Fruit fly (Drosophila melanogaster) whole organism, embryonic: ENCODE data around the gene Hs6st.

Experiments
- B-H2 ChIP-seq: fragments of 200-800 bp; sonication (Bioruptor generic); optimal IDR thresholded peaks from 2 replicates; lab custom pipeline; 2018; ENCODE audit warnings: missing biosample characterization, mild to moderate bottlenecking, missing genetic modification characterization
- CG10366 ChIP-seq: fragments of 200-800 bp; sonication (Bioruptor generic); IDR thresholded peaks from 2 replicates; pipeline ENCODE4 v1.3.6; 2022; ENCODE audit warnings: missing biosample characterization, missing genetic modification characterization
- CG10431 ChIP-seq: fragments of 200-800 bp; sonication (Bioruptor generic); optimal IDR thresholded peaks from 3 replicates; lab custom pipeline; 2018; ENCODE audit warnings: missing biosample characterization, mild to moderate bottlenecking, missing genetic modification characterization
- CG10959 ChIP-seq: fragments of 200-800 bp; sonication (Bioruptor generic); IDR thresholded peaks from 2 replicates; pipeline ENCODE4 v1.3.6; 2022; ENCODE audit warnings: missing biosample characterization, missing genetic modification characterization
- CG12391 ChIP-seq: fragments of 200-800 bp; sonication (Bioruptor generic); optimal IDR thresholded peaks from 3 replicates; lab custom pipeline; 2018; ENCODE audit warnings: missing biosample characterization, mild to moderate bottlenecking, missing genetic modification characterization, moderate library complexity
- CG15269 ChIP-seq: fragments of 200-800 bp; sonication (Bioruptor generic); optimal IDR thresholded peaks from 2 replicates; lab custom pipeline; 2018; ENCODE audit warnings: missing biosample characterization, mild to moderate bottlenecking, missing genetic modification characterization, moderate library complexity
- CG15514 ChIP-seq: fragments of 200-800 bp; sonication (Bioruptor generic); optimal IDR thresholded peaks from 3 replicates; lab custom pipeline; 2017; ENCODE audit warnings: missing biosample characterization, missing genetic modification characterization, mild to moderate bottlenecking, moderate library complexity, missing genetic modification reagents
- CG16815 ChIP-seq: fragments of 200-800 bp; sonication (Bioruptor generic); optimal IDR thresholded peaks from 3 replicates; lab custom pipeline; 2017; ENCODE audit warnings: missing biosample characterization, mild to moderate bottlenecking, missing genetic modification characterization
- CG17802 ChIP-seq: fragments of 200-800 bp; sonication (Bioruptor generic); optimal IDR thresholded peaks from 2 replicates; lab custom pipeline; 2018; ENCODE audit warnings: missing biosample characterization, mild to moderate bottlenecking, missing genetic modification characterization, moderate library complexity
- CG18476 ChIP-seq: fragments of 200-800 bp; sonication (Bioruptor generic); optimal IDR thresholded peaks from 2 replicates; lab custom pipeline; 2016; ENCODE audit warnings: missing biosample characterization, mild to moderate bottlenecking, missing genetic modification characterization
- CG3407 ChIP-seq: fragments of 200-800 bp; sonication (Bioruptor generic); optimal IDR thresholded peaks from 2 replicates; lab custom pipeline; 2018; ENCODE audit warnings: missing biosample characterization, mild to moderate bottlenecking, missing genetic modification characterization
- CG3995 ChIP-seq: fragments of 200-800 bp; sonication (Bioruptor generic); optimal IDR thresholded peaks from 3 replicates; lab custom pipeline; 2016; ENCODE audit warnings: missing biosample characterization, missing genetic modification characterization
- CG4707 ChIP-seq: fragments of 200-800 bp; sonication (Bioruptor generic); optimal IDR thresholded peaks from 2 replicates; lab custom pipeline; 2018; ENCODE audit warnings: missing biosample characterization, mild to moderate bottlenecking, missing genetic modification characterization, moderate library complexity
- CG6175 ChIP-seq: fragments of 200-800 bp; sonication (Bioruptor generic); IDR thresholded peaks from 3 replicates; pipeline ENCODE4 v1.3.6; 2022; ENCODE audit warnings: missing biosample characterization, missing genetic modification characterization
- CG6765 ChIP-seq: fragments of 200-800 bp; sonication (Bioruptor generic); optimal IDR thresholded peaks from 3 replicates; lab custom pipeline; 2017; ENCODE audit warnings: missing biosample characterization, mild to moderate bottlenecking, missing genetic modification characterization
- Gug ChIP-seq: fragments of 200-800 bp; sonication (Bioruptor generic); IDR thresholded peaks from 4 replicates; pipeline ENCODE4 v1.3.6; 2022; ENCODE audit warnings: missing biosample characterization, missing genetic modification characterization
- HmgZ ChIP-seq: fragments of 200-800 bp; sonication (Bioruptor generic); optimal IDR thresholded peaks from 2 replicates; lab custom pipeline; 2018; ENCODE audit warnings: missing biosample characterization, mild to moderate bottlenecking, missing genetic modification characterization
- Hr39 ChIP-seq: fragments of >200 bp; optimal IDR thresholded peaks from 2 replicates; lab custom pipeline; 2017
- Lhr ChIP-seq: fragments of 200-800 bp; sonication (Bioruptor generic); optimal IDR thresholded peaks from 3 replicates; lab custom pipeline; 2017; ENCODE audit warnings: mild to moderate bottlenecking, missing biosample characterization, missing genetic modification reagents, missing genetic modification characterization
- Mad ChIP-seq: fragments of 200-800 bp; sonication (Bioruptor generic); optimal IDR thresholded peaks from 2 replicates; lab custom pipeline; 2016; ENCODE audit warnings: missing biosample characterization, missing genetic modification characterization
- Nf-YC ChIP-seq: fragments of 200-800 bp; optimal IDR thresholded peaks from 3 replicates; lab custom pipeline; 2019; ENCODE audit warnings: missing biosample characterization, mild to moderate bottlenecking, missing genetic modification characterization, moderate library complexity
- Sox102F ChIP-seq: fragments of 200-800 bp; sonication (Bioruptor generic); optimal IDR thresholded peaks from 2 replicates; lab custom pipeline; 2018; ENCODE audit warnings: missing biosample characterization, mild to moderate bottlenecking, missing genetic modification characterization, moderate library complexity
- Spps ChIP-seq: fragments of 200-800 bp; sonication (Bioruptor generic); optimal IDR thresholded peaks from 2 replicates; lab custom pipeline; 2018; ENCODE audit warnings: missing biosample characterization, mild to moderate bottlenecking, missing genetic modification characterization
- Trl ChIP-seq, 3 experiments: fragments of >200 bp in 2 of 3; fragments of 200-800 bp in 1 of 3; sonication (Bioruptor generic) in 1 of 3; optimal IDR thresholded peaks; 2 replicates in 1 of 3; 3 replicates in 2 of 3; lab custom pipeline; 2016 to 2017; ENCODE audit warnings: missing biosample characterization in 1 of 3, missing genetic modification characterization in 1 of 3
- aop ChIP-seq: fragments of 200-800 bp; sonication (Bioruptor generic); IDR thresholded peaks from 2 replicates; pipeline ENCODE4 v1.3.6; 2022; ENCODE audit warnings: missing biosample characterization, missing genetic modification characterization
- bowl ChIP-seq: fragments of 200-800 bp; sonication (Bioruptor generic); IDR thresholded peaks from 2 replicates; pipeline ENCODE4 v1.3.6; 2022; ENCODE audit warnings: missing biosample characterization, missing genetic modification characterization
- bsh ChIP-seq, 2 experiments: fragments of 200-800 bp; sonication (Bioruptor generic); optimal IDR thresholded peaks; 2 replicates each; lab custom pipeline; 2017 to 2018; ENCODE audit warnings: mild to moderate bottlenecking in 2 of 2, missing biosample characterization in 2 of 2, missing genetic modification characterization in 2 of 2, moderate library complexity in 1 of 2
- btn ChIP-seq: fragments of 200-800 bp; sonication (Bioruptor generic); optimal IDR thresholded peaks from 2 replicates; lab custom pipeline; 2016; ENCODE audit warnings: missing biosample characterization, missing genetic modification characterization
- chinmo ChIP-seq: fragments of 200-800 bp; sonication (Bioruptor generic); IDR thresholded peaks from 4 replicates; pipeline ENCODE4 v1.3.6; 2022; ENCODE audit warnings: missing biosample characterization, missing genetic modification characterization; ENCODE audit not compliant: partially characterized antibody
- corto ChIP-seq: fragments of 200-800 bp; sonication (Bioruptor generic); optimal IDR thresholded peaks from 2 replicates; lab custom pipeline; 2016; ENCODE audit warnings: missing biosample characterization, mild to moderate bottlenecking, missing genetic modification characterization, moderate library complexity
- disco-r ChIP-seq: fragments of 200-800 bp; sonication (Bioruptor generic); optimal IDR thresholded peaks from 2 replicates; lab custom pipeline; 2016; ENCODE audit warnings: missing biosample characterization, missing genetic modification characterization
- dmrt11E ChIP-seq: fragments of 200-800 bp; sonication (Bioruptor generic); optimal IDR thresholded peaks from 3 replicates; lab custom pipeline; 2018; ENCODE audit warnings: missing biosample characterization, mild to moderate bottlenecking, missing genetic modification characterization, moderate library complexity
- ems ChIP-seq: fragments of 200-800 bp; sonication (Bioruptor generic); optimal IDR thresholded peaks from 3 replicates; lab custom pipeline; 2016; ENCODE audit warnings: missing biosample characterization, missing genetic modification characterization
- esg ChIP-seq: fragments of 200-800 bp; sonication (Bioruptor generic); conservative IDR thresholded peaks from 2 replicates; pipeline ENCODE4 v1.3.6; 2022; ENCODE audit warnings: missing biosample characterization, missing genetic modification characterization
- ind ChIP-seq: fragments of 200-800 bp; sonication (Bioruptor generic); optimal IDR thresholded peaks from 3 replicates; lab custom pipeline; 2016; ENCODE audit warnings: missing biosample characterization, missing genetic modification characterization
- lbe ChIP-seq: fragments of 200-800 bp; sonication (Bioruptor generic); optimal IDR thresholded peaks from 2 replicates; lab custom pipeline; 2016; ENCODE audit warnings: missing biosample characterization, mild to moderate bottlenecking, missing genetic modification characterization
- lilli ChIP-seq: fragments of 200-800 bp; sonication (Bioruptor generic); optimal IDR thresholded peaks from 3 replicates; lab custom pipeline; 2016; ENCODE audit warnings: missing biosample characterization, missing genetic modification characterization
- prd ChIP-seq, 3 experiments: fragments of >200 bp in 2 of 3; fragments of 200-800 bp in 1 of 3; sonication (Bioruptor generic) in 1 of 3; optimal IDR thresholded peaks in 2 of 3; IDR thresholded peaks in 1 of 3; 2 replicates in 2 of 3; 3 replicates in 1 of 3; pipeline versions ENCODE4 v1.3.6 to Lab custom; 2017 to 2022; ENCODE audit warnings: missing biosample characterization in 1 of 3, missing genetic modification characterization in 1 of 3
- psq ChIP-seq: fragments of 200-800 bp; sonication (Bioruptor generic); optimal IDR thresholded peaks from 2 replicates; lab custom pipeline; 2017; ENCODE audit warnings: missing biosample characterization, missing genetic modification characterization
- sd ChIP-seq: fragments of 200-800 bp; sonication (Bioruptor generic); optimal IDR thresholded peaks from 3 replicates; lab custom pipeline; 2018; ENCODE audit warnings: missing biosample characterization, mild to moderate bottlenecking, missing genetic modification characterization, moderate library complexity
- shn ChIP-seq: fragments of 200-800 bp; sonication (Bioruptor generic); optimal IDR thresholded peaks from 3 replicates; lab custom pipeline; 2016; ENCODE audit warnings: missing biosample characterization, missing genetic modification characterization
- sna ChIP-seq: fragments of 200-800 bp; sonication (Bioruptor generic); IDR thresholded peaks from 2 replicates; pipeline ENCODE4 v1.3.6; 2022; ENCODE audit warnings: missing biosample characterization, missing genetic modification characterization; ENCODE audit not compliant: partially characterized antibody
- stc ChIP-seq: fragments of 200-800 bp; sonication (Bioruptor generic); IDR thresholded peaks from 2 replicates; pipeline ENCODE4 v1.3.6; 2022; ENCODE audit warnings: missing biosample characterization, missing genetic modification characterization
- stwl ChIP-seq: fragments of 200-800 bp; sonication (Bioruptor generic); optimal IDR thresholded peaks from 3 replicates; lab custom pipeline; 2018; ENCODE audit warnings: missing biosample characterization, mild to moderate bottlenecking, missing genetic modification characterization, moderate library complexity
- tio ChIP-seq: fragments of 200-800 bp; sonication (Bioruptor generic); optimal IDR thresholded peaks from 2 replicates; lab custom pipeline; 2017; ENCODE audit warnings: missing biosample characterization, missing genetic modification characterization, inconsistent platforms
- vnd ChIP-seq: fragments of 200-800 bp; sonication (Bioruptor generic); IDR thresholded peaks from 3 replicates; pipeline ENCODE4 v1.3.6; 2022; ENCODE audit warnings: missing biosample characterization, missing genetic modification characterization; ENCODE audit not compliant: partially characterized antibody
- zen2 ChIP-seq: fragments of 200-800 bp; sonication (Bioruptor generic); IDR thresholded peaks from 3 replicates; pipeline ENCODE4 v1.3.6; 2022; ENCODE audit warnings: missing biosample characterization, missing genetic modification characterization; ENCODE audit not compliant: partially characterized antibody

Gene Hs6st

dm6 chr3R:20031043-20031763 is 22.9 kb upstream of the Hs6st start, which contains the start of gene trem (continued):
- peak; percentile 69 for TF ChIP-seq Nf-YC (tag; lab: Kevin White, UChicago)
- TF ChIP-seq lilli (GFP tag; lab: Kevin White, UChicago), result peak; percentile 66
- 0 out of 2 replicates have a peak, but pooled peaks have one; percentile 12 for TF ChIP-seq CG10959 (GFP tag; lab: Robert Waterston, UW)
- TF ChIP-seq ind, result peak; percentile 79
- peak; percentile 31; the same call in 1 of the 3 replicates for TF ChIP-seq CG6175 (GFP tag; lab: Robert Waterston, UW)
- peak; percentile 14 for TF ChIP-seq sd (tag; lab: Kevin White, UChicago)
- TF ChIP-seq stwl, result peak; percentile 15
- TF ChIP-seq chinmo (GFP tag; lab: Robert Waterston, UW), result no peak
- TF ChIP-seq CG12391 (tag; lab: Kevin White, UChicago), result peak; percentile 83
- no peak; the same call in 1 of the 2 replicates for TF ChIP-seq stc (GFP tag; lab: Robert Waterston, UW)
- no peak for TF ChIP-seq zen2 (GFP tag; lab: Robert Waterston, UW)
- TF ChIP-seq CG3995 (GFP tag; lab: Kevin White, UChicago), result peak; percentile 31
- peak; percentile 29 to 62 for TF ChIP-seq bsh (GFP tag; optimal IDR thresholded peaks at IDR 0.05; lab: Kevin White, UChicago)
- TF ChIP-seq disco-r (GFP tag; lab: Kevin White, UChicago), result no peak
- peak; percentile 3 for TF ChIP-seq Mad (GFP tag; lab: Kevin White, UChicago)
- peak; percentile 28; the same call in 1 of the 2 replicates for TF ChIP-seq aop (GFP tag; lab: Robert Waterston, UW)
- TF ChIP-seq CG16815 (GFP tag; lab: Kevin White, UChicago), result peak; percentile 88
- TF ChIP-seq CG18476 (GFP tag; lab: Kevin White, UChicago), result peak; percentile 32
- TF ChIP-seq B-H2 (GFP tag; lab: Kevin White, UChicago), result peak; percentile 49
- TF ChIP-seq Lhr (GFP tag; lab: Kevin White, UChicago), result peak; percentile 27
- no peak for TF ChIP-seq Spps (tag; lab: Kevin White, UChicago)
- no peak for TF ChIP-seq sna (GFP tag; lab: Robert Waterston, UW)
- peak; percentile 64 for TF ChIP-seq Sox102F
- no peak for TF ChIP-seq Trl (optimal IDR thresholded peaks at IDR 0.05; lab: Kevin White, UChicago)
- TF ChIP-seq Trl (GFP tag; optimal IDR thresholded peaks at IDR 0.05; lab: Kevin White, UChicago), result peak; percentile 37
- TF ChIP-seq CG4707 (GFP tag; lab: Kevin White, UChicago), result no peak
- peak; percentile 87 for TF ChIP-seq Gug
- no peak for TF ChIP-seq ems
- peak; percentile 41 for TF ChIP-seq CG17802 (tag; lab: Kevin White, UChicago)
- no peak for TF ChIP-seq vnd (GFP tag; lab: Robert Waterston, UW)
- no peak for TF ChIP-seq Hr39 (lab: Kevin White, UChicago)
- TF ChIP-seq CG6765 (GFP tag; lab: Kevin White, UChicago), result peak; percentile 19
- no peak for TF ChIP-seq CG15269 (tag; lab: Kevin White, UChicago)
- TF ChIP-seq dmrt11E (tag; lab: Kevin White, UChicago), result peak; percentile 81
- TF ChIP-seq corto, result no peak
- peak; percentile 48 for TF ChIP-seq CG3407
- TF ChIP-seq esg (GFP tag; lab: Robert Waterston, UW), result peak; percentile 50; the same call in 1 of the 2 replicates
- peak; percentile 18 for TF ChIP-seq HmgZ (tag; lab: Kevin White, UChicago)
- TF ChIP-seq bowl (GFP tag; lab: Robert Waterston, UW), result no peak
- peak; percentile 66 for TF ChIP-seq CG10431 (GFP tag; lab: Kevin White, UChicago)
- no peak for TF ChIP-seq tio (GFP tag; lab: Kevin White, UChicago)
- TF ChIP-seq CG10366 (GFP tag; lab: Robert Waterston, UW), result peak; percentile 63
- TF ChIP-seq btn (GFP tag; lab: Kevin White, UChicago), result no peak
- TF ChIP-seq shn (GFP tag; lab: Kevin White, UChicago), result peak; percentile 12
- peak; percentile 1 for TF ChIP-seq CG15514 (GFP tag; lab: Kevin White, UChicago)
- no peak for TF ChIP-seq prd (optimal IDR thresholded peaks at IDR 0.05; lab: Kevin White, UChicago)
- TF ChIP-seq prd (GFP tag; IDR thresholded peaks at IDR 0.05; lab: Robert Waterston, UW), result peak; percentile 81
- TF ChIP-seq lbe, result no peak
- TF ChIP-seq psq (GFP tag; lab: Kevin White, UChicago), result peak; percentile 61
